Worm (Caenorhabditis elegans) whole organism, L1 larva: ENCODE data around the gene kcc-1.

Experiments used
- C04F5.9 ChIP-seq: sonication (generic microtip); optimal IDR thresholded peaks from 2 replicates; lab custom pipeline; 2016; ENCODE audit warnings: missing genetic modification characterization, missing compliant biosample characterization
- aha-1 ChIP-seq: fragments of 150-350 bp; optimal IDR thresholded peaks from 2 replicates; lab custom pipeline; 2014; ENCODE audit warnings: missing biosample characterization, missing genetic modification characterization
- alr-1 ChIP-seq: fragments of 200-800 bp; sonication (Bioruptor generic); optimal IDR thresholded peaks from 2 replicates; lab custom pipeline; 2018; ENCODE audit warnings: borderline replicate concordance, mild to moderate bottlenecking, missing genetic modification characterization, missing compliant biosample characterization
- aly-2 ChIP-seq: fragments of 150-350 bp; optimal IDR thresholded peaks from 2 replicates; lab custom pipeline; 2014; ENCODE audit warnings: missing biosample characterization, missing genetic modification characterization
- ceh-88 ChIP-seq: fragments of 200-800 bp; sonication (Bioruptor generic); IDR thresholded peaks from 2 replicates; pipeline ENCODE4 v1.3.6; 2022; ENCODE audit warnings: missing genetic modification characterization, missing compliant biosample characterization
- efl-1 ChIP-seq, 4 experiments: fragments of 150-350 bp; optimal IDR thresholded peaks in 3 of 4; peaks in 1 of 4; 1 replicate in 1 of 4; 2 replicates in 3 of 4; lab custom pipeline; 2014; ENCODE audit warnings: missing biosample characterization in 2 of 4, missing genetic modification characterization in 2 of 4, missing genetic modification reagents in 2 of 4
- egl-13 ChIP-seq: sonication (generic microtip); optimal IDR thresholded peaks from 2 replicates; lab custom pipeline; 2016; ENCODE audit warnings: missing genotype, missing genetic modification reagents, missing genetic modification characterization, missing compliant biosample characterization
- ets-5 ChIP-seq: fragments of 200-800 bp; sonication (Bioruptor generic); IDR thresholded peaks from 2 replicates; pipeline ENCODE4 v1.3.6; 2022; ENCODE audit warnings: missing genetic modification characterization, missing compliant biosample characterization
- fkh-10 ChIP-seq: sonication (generic microtip); optimal IDR thresholded peaks from 2 replicates; lab custom pipeline; 2017; ENCODE audit warnings: missing biosample characterization, missing genetic modification reagents, missing genetic modification characterization
- fkh-8 ChIP-seq: sonication (generic microtip); optimal IDR thresholded peaks from 2 replicates; lab custom pipeline; 2016; ENCODE audit warnings: mild to moderate bottlenecking, missing genetic modification characterization, missing compliant biosample characterization
- hlh-17 ChIP-seq: fragments of 200-800 bp; sonication (Bioruptor generic); optimal IDR thresholded peaks from 2 replicates; lab custom pipeline; 2018; ENCODE audit warnings: missing genetic modification characterization, mild to moderate bottlenecking, missing compliant biosample characterization, moderate library complexity, borderline replicate concordance
- hlh-4 ChIP-seq: sonication (generic microtip); optimal IDR thresholded peaks from 2 replicates; lab custom pipeline; 2016; ENCODE audit warnings: mild to moderate bottlenecking, missing genetic modification characterization, missing compliant biosample characterization
- hpl-2 ChIP-seq: fragments of 150-350 bp; optimal IDR thresholded peaks from 2 replicates; lab custom pipeline; 2014; ENCODE audit warnings: missing biosample characterization, missing genetic modification reagents, missing genetic modification characterization
- isw-1 ChIP-seq: fragments of 200-800 bp; sonication (Bioruptor generic); IDR thresholded peaks from 2 replicates; pipeline ENCODE4 v1.3.6; 2022; ENCODE audit warnings: missing genetic modification characterization, missing compliant biosample characterization
- jun-1 ChIP-seq: fragments of 150-350 bp; optimal IDR thresholded peaks from 2 replicates; lab custom pipeline; 2014; ENCODE audit warnings: missing biosample characterization, missing genetic modification reagents, missing genetic modification characterization
- lin-13 ChIP-seq: fragments of 150-350 bp; optimal IDR thresholded peaks from 2 replicates; lab custom pipeline; 2014; ENCODE audit warnings: missing biosample characterization, missing genetic modification reagents, missing genetic modification characterization
- lin-14 ChIP-seq: fragments of 200-800 bp; sonication (Bioruptor generic); optimal IDR thresholded peaks from 2 replicates; lab custom pipeline; 2018; ENCODE audit warnings: mild to moderate bottlenecking, missing genetic modification characterization, moderate library complexity, missing compliant biosample characterization
- lin-39 ChIP-seq: fragments of 150-350 bp; optimal IDR thresholded peaks from 2 replicates; lab custom pipeline; 2014; ENCODE audit warnings: missing biosample characterization, missing genetic modification reagents, missing genetic modification characterization
- lsy-2 ChIP-seq, 2 experiments: fragments of 150-350 bp; optimal IDR thresholded peaks; 2 replicates each; lab custom pipeline; 2014; ENCODE audit warnings: missing biosample characterization in 2 of 2, missing genetic modification characterization in 2 of 2
- mab-9 ChIP-seq: fragments of 200-800 bp; sonication (Bioruptor generic); IDR thresholded peaks from 2 replicates; pipeline ENCODE4 v1.3.6; 2022; ENCODE audit warnings: missing genetic modification reagents, missing genetic modification characterization, missing compliant biosample characterization
- nhr-12 ChIP-seq: sonication (generic microtip); optimal IDR thresholded peaks from 2 replicates; lab custom pipeline; 2017; ENCODE audit warnings: missing biosample characterization, missing genetic modification characterization
- nhr-19 ChIP-seq: fragments of 200-800 bp; sonication (Bioruptor generic); conservative IDR thresholded peaks from 2 replicates; pipeline ENCODE4 v1.3.6; 2022; ENCODE audit warnings: missing genetic modification characterization, missing compliant biosample characterization
- nhr-20 ChIP-seq: sonication (generic microtip); optimal IDR thresholded peaks from 2 replicates; lab custom pipeline; 2016; ENCODE audit warnings: mild to moderate bottlenecking, missing genetic modification characterization, missing compliant biosample characterization
- nhr-237 ChIP-seq: fragments of 150-350 bp; optimal IDR thresholded peaks from 2 replicates; lab custom pipeline; 2014; ENCODE audit warnings: missing biosample characterization, missing genetic modification characterization
- nhr-28 ChIP-seq: fragments of 150-350 bp; optimal IDR thresholded peaks from 2 replicates; lab custom pipeline; 2014; ENCODE audit warnings: missing biosample characterization, missing genetic modification characterization
- nhr-77 ChIP-seq: fragments of 150-350 bp; optimal IDR thresholded peaks from 2 replicates; lab custom pipeline; 2014; ENCODE audit warnings: missing biosample characterization, missing genetic modification characterization
- nhr-84 ChIP-seq: sonication (generic microtip); optimal IDR thresholded peaks from 2 replicates; lab custom pipeline; 2017; ENCODE audit warnings: missing biosample characterization, missing genetic modification characterization
- nhr-85 ChIP-seq: sonication (generic microtip); peaks from one replicate; lab custom pipeline; 2016; ENCODE audit warnings: missing genetic modification characterization, inconsistent platforms, missing compliant biosample characterization
- nhr-90 ChIP-seq: sonication (generic microtip); optimal IDR thresholded peaks from 2 replicates; lab custom pipeline; 2016; ENCODE audit warnings: mild to moderate bottlenecking, missing genetic modification characterization, missing compliant biosample characterization; ENCODE audit not compliant: poor library complexity
- pag-3 ChIP-seq: sonication (generic microtip); optimal IDR thresholded peaks from 2 replicates; lab custom pipeline; 2017; ENCODE audit warnings: missing genetic modification characterization, mild to moderate bottlenecking, missing compliant biosample characterization, antibody characterized with exemption, borderline replicate concordance; ENCODE audit not compliant: insufficient read depth
- pax-3 ChIP-seq: fragments of 200-800 bp; sonication (Bioruptor generic); optimal IDR thresholded peaks from 2 replicates; lab custom pipeline; 2018; ENCODE audit warnings: mild to moderate bottlenecking, missing genetic modification characterization, moderate library complexity, missing compliant biosample characterization
- rnt-1 ChIP-seq: sonication (generic microtip); optimal IDR thresholded peaks from 2 replicates; lab custom pipeline; 2016; ENCODE audit warnings: mild to moderate bottlenecking, missing genetic modification characterization, moderate library complexity, missing compliant biosample characterization
- skn-1 ChIP-seq: fragments of 150-350 bp; optimal IDR thresholded peaks from 2 replicates; lab custom pipeline; 2014; ENCODE audit warnings: missing biosample characterization, missing genetic modification characterization
- snpc-4 ChIP-seq: fragments of 150-350 bp; optimal IDR thresholded peaks from 2 replicates; lab custom pipeline; 2014; ENCODE audit warnings: missing biosample characterization, missing genetic modification characterization
- snu-23 ChIP-seq: sonication (generic microtip); optimal IDR thresholded peaks from 2 replicates; lab custom pipeline; 2016; ENCODE audit warnings: missing genetic modification characterization, missing compliant biosample characterization
- sox-4 ChIP-seq: sonication (generic microtip); optimal IDR thresholded peaks from 2 replicates; lab custom pipeline; 2016; ENCODE audit warnings: missing genetic modification characterization, missing compliant biosample characterization
- sup-37 ChIP-seq: fragments of 200-800 bp; sonication (Bioruptor generic); optimal IDR thresholded peaks from 2 replicates; lab custom pipeline; 2018; ENCODE audit warnings: mild to moderate bottlenecking, missing genetic modification characterization, missing compliant biosample characterization
- unc-130 ChIP-seq: fragments of 150-350 bp; optimal IDR thresholded peaks from 2 replicates; lab custom pipeline; 2017; ENCODE audit warnings: missing biosample characterization, missing genetic modification characterization, inconsistent platforms
- unc-30 ChIP-seq: sonication (generic microtip); optimal IDR thresholded peaks from 2 replicates; lab custom pipeline; 2017; ENCODE audit warnings: missing biosample characterization, missing genetic modification characterization
- unc-62 ChIP-seq: fragments of 150-350 bp; optimal IDR thresholded peaks from 2 replicates; lab custom pipeline; 2014; ENCODE audit warnings: missing biosample characterization, missing genetic modification reagents, missing genetic modification characterization
- unc-98 ChIP-seq: fragments of 200-800 bp; sonication (Bioruptor generic); IDR thresholded peaks from 2 replicates; pipeline ENCODE4 v1.3.6; 2022; ENCODE audit warnings: missing genetic modification characterization, missing compliant biosample characterization
- vab-15 ChIP-seq: sonication (generic microtip); optimal IDR thresholded peaks from 2 replicates; lab custom pipeline; 2017; ENCODE audit warnings: missing genotype, mild to moderate bottlenecking, missing genetic modification characterization, missing compliant biosample characterization
- xbp-1 ChIP-seq: sonication (generic microtip); optimal IDR thresholded peaks from 2 replicates; lab custom pipeline; 2016; ENCODE audit warnings: missing genetic modification characterization, missing compliant biosample characterization
- zag-1 ChIP-seq: fragments of 150-350 bp; optimal IDR thresholded peaks from 2 replicates; lab custom pipeline; 2014; ENCODE audit warnings: missing biosample characterization, missing genetic modification characterization
- zip-4 ChIP-seq: fragments of 200-800 bp; sonication (Bioruptor generic); optimal IDR thresholded peaks from 2 replicates; lab custom pipeline; 2018; ENCODE audit warnings: mild to moderate bottlenecking, missing genetic modification characterization, moderate library complexity, missing compliant biosample characterization
- ztf-11 ChIP-seq, 2 experiments: sonication (generic microtip); optimal IDR thresholded peaks; 2 replicates each; lab custom pipeline; 2016 to 2017; ENCODE audit warnings: missing genetic modification characterization in 2 of 2, missing biosample characterization in 1 of 2, missing compliant biosample characterization in 1 of 2

The kcc-1 gene

ce11 chrIV:7219398-7220087, 13.5 kb downstream of the kcc-1 start, which contains the start of the genes glb-23 and R13A1.1:
Gene glb-23, minus strand, starts transcription at chrIV:7219498.
Gene R13A1.1, plus strand, starts transcription at chrIV:7220037.
- no peak for TF ChIP-seq unc-130
- TF ChIP-seq nhr-77 (tag; lab: Kevin White, UChicago): no peak
- no peak for TF ChIP-seq egl-13 (tag; lab: Kevin White, UChicago)
- TF ChIP-seq hlh-4 (tag; lab: Kevin White, UChicago): no peak
- TF ChIP-seq nhr-20 (tag; lab: Kevin White, UChicago): no peak
- TF ChIP-seq fkh-10: no peak
- TF ChIP-seq nhr-28 (tag; lab: Kevin White, UChicago): no peak
- no peak for TF ChIP-seq nhr-84 (tag; lab: Kevin White, UChicago)
- no peak for TF ChIP-seq jun-1 (tag; lab: Kevin White, UChicago)
- TF ChIP-seq rnt-1 (tag; lab: Kevin White, UChicago): no peak
- TF ChIP-seq aly-2: no peak
- TF ChIP-seq alr-1: no peak

DNA sequence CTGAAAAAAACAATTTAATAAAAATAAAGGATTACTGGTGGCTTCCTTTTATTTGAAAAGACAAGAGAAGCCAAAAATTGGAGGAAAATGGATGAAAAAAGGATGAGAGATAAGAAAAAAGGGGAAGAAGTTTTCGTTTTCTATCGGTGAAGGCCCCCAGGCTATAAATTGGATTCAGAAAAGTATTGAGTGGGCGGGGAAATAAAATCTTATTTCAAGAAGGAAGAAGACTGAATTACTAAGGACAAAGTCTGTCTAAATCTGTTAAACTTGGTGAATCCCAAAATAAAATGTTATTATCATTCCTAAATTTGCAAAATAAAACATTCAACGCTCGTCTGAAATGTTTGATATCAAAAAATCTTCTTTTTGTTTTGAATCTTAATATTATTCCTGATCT, 16.0 kb downstream of the kcc-1 start:
- TF ChIP-seq pax-3 (tag; lab: Kevin White, UChicago) (no peak), fkh-10 (peak; percentile 64), efl-1 (optimal IDR thresholded peaks at IDR 0.05; lab: Kevin White, UChicago) (no peak), efl-1 (GFP tag; optimal IDR thresholded peaks at IDR 0.05 in 1 of 2; lab: Kevin White, UChicago) (peak in 1 of 2 experiments; percentile 60), lin-14 (GFP tag; lab: Kevin White, UChicago) (peak; percentile 22), zag-1 (tag; lab: Kevin White, UChicago) (no peak), nhr-19 (GFP tag; lab: Robert Waterston, UW) (no peak)

DNA sequence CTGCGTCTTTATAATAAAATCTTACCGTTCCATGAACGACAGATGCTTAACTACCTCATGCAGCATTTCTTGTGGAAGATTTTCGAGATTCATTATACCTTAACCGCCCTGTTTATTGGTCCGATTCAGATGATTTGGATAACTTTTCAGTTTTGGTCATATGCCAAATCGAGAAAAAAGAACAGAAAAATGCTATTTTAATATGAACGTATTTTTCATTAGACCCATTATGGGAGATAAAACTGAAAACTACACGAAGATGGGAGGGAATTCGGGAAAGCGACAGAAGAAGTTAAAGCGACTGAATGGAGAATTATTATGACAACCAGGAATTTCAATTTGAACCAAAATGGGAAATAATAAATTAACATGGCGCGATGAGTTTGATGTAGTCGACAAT, 21.0 kb downstream of the kcc-1 start, which contains the start of gene R13A1.10:
Gene R13A1.10 (minus strand): TSS at position 101 of the 400 bp plus-strand sequence.
- TF ChIP-seq efl-1 (optimal IDR thresholded peaks at IDR 0.05; lab: Kevin White, UChicago): no peak
- no peak for TF ChIP-seq efl-1 (GFP tag; optimal IDR thresholded peaks at IDR 0.05 in 1 of 2; lab: Kevin White, UChicago)
- no peak for TF ChIP-seq xbp-1 (tag; lab: Kevin White, UChicago)
- TF ChIP-seq ceh-88 (GFP tag; lab: Robert Waterston, UW): no peak
- TF ChIP-seq skn-1: no peak
- TF ChIP-seq snu-23 (GFP tag; lab: Kevin White, UChicago): no peak
- TF ChIP-seq nhr-90 (tag; lab: Kevin White, UChicago): no peak
- no peak for TF ChIP-seq unc-62 (GFP tag; lab: Kevin White, UChicago)
- TF ChIP-seq nhr-237 (tag; lab: Kevin White, UChicago): no peak
- no peak for TF ChIP-seq snpc-4 (tag; lab: Kevin White, UChicago)
- TF ChIP-seq hlh-17 (GFP tag; lab: Kevin White, UChicago): no peak
- no peak for TF ChIP-seq lin-39
- TF ChIP-seq fkh-8 (tag; lab: Kevin White, UChicago): no peak
- no peak for TF ChIP-seq lsy-2 (tag; optimal IDR thresholded peaks at IDR 0.05; lab: Kevin White, UChicago)
- TF ChIP-seq ztf-11 (tag; optimal IDR thresholded peaks at IDR 0.05; lab: Kevin White, UChicago): no peak
- no peak for TF ChIP-seq unc-30 (tag; lab: Kevin White, UChicago)
- TF ChIP-seq unc-98 (GFP tag; lab: Robert Waterston, UW): no peak
- no peak for TF ChIP-seq pag-3
- TF ChIP-seq nhr-85 (tag; lab: Kevin White, UChicago): no peak

- TF ChIP-seq nhr-12 (tag; lab: Kevin White, UChicago) (no peak), lin-13 (no peak), unc-62 (GFP tag; lab: Kevin White, UChicago) (no peak), isw-1 (GFP tag; lab: Robert Waterston, UW) (no peak), C04F5.9 (no peak), hpl-2 (no peak), efl-1 (optimal IDR thresholded peaks at IDR 0.05; lab: Kevin White, UChicago) (no peak), efl-1 (GFP tag; optimal IDR thresholded peaks at IDR 0.05 in 1 of 2; lab: Kevin White, UChicago) (no peak), aha-1 (no peak), ceh-88 (GFP tag; lab: Robert Waterston, UW) (no peak), vab-15 (tag; lab: Kevin White, UChicago) (no peak), lin-14 (GFP tag; lab: Kevin White, UChicago) (no peak), mab-9 (GFP tag; lab: Robert Waterston, UW) (no peak), sup-37 (GFP tag; lab: Kevin White, UChicago) (no peak), sox-4 (tag; lab: Kevin White, UChicago) (no peak), zip-4 (GFP tag; lab: Kevin White, UChicago) (no peak), xbp-1 (tag; lab: Kevin White, UChicago) (no peak), ets-5 (GFP tag; lab: Robert Waterston, UW) (no peak), fkh-10 (no peak), ztf-11 (tag; optimal IDR thresholded peaks at IDR 0.05; lab: Kevin White, UChicago) (no peak)
Observed at ce11 chrIV:7228208-7228607, 22.1 kb downstream of the kcc-1 start, which contains the start of gene D2024.5. Gene D2024.5, minus strand, starts transcription at chrIV:7228308.
